Fruit fly (Drosophila melanogaster) whole organism, embryonic: ENCODE results near the gene Atg5.
A peak's percentile ranks its signal among the peaks of the same experiment; 100 is the strongest.

Source experiments
- Abd-B ChIP-seq: fragments of 200-800 bp; sonication (Bioruptor generic); optimal IDR thresholded peaks from 2 replicates; lab custom pipeline; 2018; ENCODE audit warnings: missing biosample characterization, mild to moderate bottlenecking, missing genetic modification characterization, moderate library complexity
- Antp ChIP-seq: fragments of 200-800 bp; sonication (Bioruptor generic); optimal IDR thresholded peaks from 3 replicates; lab custom pipeline; 2016; ENCODE audit warnings: missing biosample characterization, missing genetic modification characterization
- CG10209 ChIP-seq: fragments of 200-800 bp; sonication (Bioruptor generic); optimal IDR thresholded peaks from 3 replicates; lab custom pipeline; 2017; ENCODE audit warnings: missing biosample characterization, mild to moderate bottlenecking, missing genetic modification characterization, missing genetic modification reagents
- CG10366 ChIP-seq: fragments of 200-800 bp; sonication (Bioruptor generic); IDR thresholded peaks from 2 replicates; pipeline ENCODE4 v1.3.6; 2022; ENCODE audit warnings: missing biosample characterization, missing genetic modification characterization
- CG10431 ChIP-seq: fragments of 200-800 bp; sonication (Bioruptor generic); optimal IDR thresholded peaks from 3 replicates; lab custom pipeline; 2018; ENCODE audit warnings: missing biosample characterization, mild to moderate bottlenecking, missing genetic modification characterization
- CG10959 ChIP-seq: fragments of 200-800 bp; sonication (Bioruptor generic); IDR thresholded peaks from 2 replicates; pipeline ENCODE4 v1.3.6; 2022; ENCODE audit warnings: missing biosample characterization, missing genetic modification characterization
- CG12744 ChIP-seq: fragments of 200-800 bp; sonication (Bioruptor generic); optimal IDR thresholded peaks from 2 replicates; lab custom pipeline; 2016; ENCODE audit warnings: missing biosample characterization, missing genetic modification characterization
- CG13123 ChIP-seq: fragments of 200-800 bp; sonication (Bioruptor generic); optimal IDR thresholded peaks from 2 replicates; lab custom pipeline; 2016; ENCODE audit warnings: missing biosample characterization, missing genetic modification characterization
- CG13775 ChIP-seq: fragments of 200-800 bp; sonication (Bioruptor generic); optimal IDR thresholded peaks from 3 replicates; lab custom pipeline; 2017; ENCODE audit warnings: missing biosample characterization, mild to moderate bottlenecking, missing genetic modification characterization
- CG14965 ChIP-seq: fragments of 200-800 bp; sonication (Bioruptor generic); optimal IDR thresholded peaks from 2 replicates; lab custom pipeline; 2016; ENCODE audit warnings: missing biosample characterization, missing genetic modification characterization, borderline replicate concordance
- CG18476 ChIP-seq: fragments of 200-800 bp; sonication (Bioruptor generic); optimal IDR thresholded peaks from 2 replicates; lab custom pipeline; 2016; ENCODE audit warnings: missing biosample characterization, mild to moderate bottlenecking, missing genetic modification characterization
- CG2129 ChIP-seq: fragments of 200-800 bp; sonication (Bioruptor generic); IDR thresholded peaks from 2 replicates; pipeline ENCODE4 v1.3.6; 2022; ENCODE audit warnings: missing biosample characterization, missing genetic modification characterization; ENCODE audit not compliant: partially characterized antibody
- CG2202 ChIP-seq: fragments of 200-800 bp; sonication (Bioruptor generic); optimal IDR thresholded peaks from 2 replicates; lab custom pipeline; 2018; ENCODE audit warnings: missing biosample characterization, mild to moderate bottlenecking, missing genetic modification characterization
- CG30431 ChIP-seq: fragments of 200-800 bp; sonication (Bioruptor generic); optimal IDR thresholded peaks from 2 replicates; lab custom pipeline; 2017; ENCODE audit warnings: missing biosample characterization, missing genetic modification characterization
- CG33213 ChIP-seq: fragments of 200-800 bp; sonication (Bioruptor generic); optimal IDR thresholded peaks from 3 replicates; lab custom pipeline; 2016; ENCODE audit warnings: missing biosample characterization, missing genetic modification characterization
- CG34224 ChIP-seq: fragments of 200-800 bp; sonication (Bioruptor generic); IDR thresholded peaks from 3 replicates; pipeline ENCODE4 v1.3.6; 2022; ENCODE audit warnings: missing biosample characterization, missing genetic modification characterization; ENCODE audit not compliant: partially characterized antibody
- CG3838 ChIP-seq: fragments of 200-800 bp; sonication (Bioruptor generic); optimal IDR thresholded peaks from 3 replicates; lab custom pipeline; 2016; ENCODE audit warnings: missing biosample characterization, missing genetic modification characterization
- CG6791 ChIP-seq: fragments of 200-800 bp; sonication (Bioruptor generic); IDR thresholded peaks from 3 replicates; pipeline ENCODE4 v1.3.6; 2022; ENCODE audit warnings: missing biosample characterization, missing genetic modification characterization; ENCODE audit not compliant: partially characterized antibody
- CG7987 ChIP-seq: fragments of 200-800 bp; sonication (Bioruptor generic); optimal IDR thresholded peaks from 2 replicates; lab custom pipeline; 2018; ENCODE audit warnings: missing biosample characterization, mild to moderate bottlenecking, missing genetic modification characterization, moderate library complexity
- CG8281 ChIP-seq: fragments of 200-800 bp; sonication (Bioruptor generic); optimal IDR thresholded peaks from 2 replicates; lab custom pipeline; 2018; ENCODE audit warnings: missing biosample characterization, mild to moderate bottlenecking, missing genetic modification characterization, moderate library complexity
- CTCF ChIP-seq: fragments of 200-800 bp; sonication (Bioruptor generic); optimal IDR thresholded peaks from 2 replicates; lab custom pipeline; 2017; ENCODE audit warnings: missing biosample characterization, mild to moderate bottlenecking, missing genetic modification characterization, moderate library complexity
- D19A ChIP-seq: fragments of 200-800 bp; optimal IDR thresholded peaks from 3 replicates; lab custom pipeline; 2019; ENCODE audit warnings: missing biosample characterization, mild to moderate bottlenecking, missing genetic modification characterization, moderate library complexity
- Ets65A ChIP-seq: fragments of 200-800 bp; sonication (Bioruptor generic); peaks from one replicate; lab custom pipeline; 2016; ENCODE audit warnings: missing biosample characterization, missing genetic modification characterization
- HHEX ChIP-seq: fragments of 200-800 bp; sonication (Bioruptor generic); optimal IDR thresholded peaks from 3 replicates; lab custom pipeline; 2017; ENCODE audit warnings: missing biosample characterization, mild to moderate bottlenecking, missing genetic modification characterization, missing genetic modification reagents
- HLH54F ChIP-seq: fragments of 200-800 bp; sonication (Bioruptor generic); optimal IDR thresholded peaks from 3 replicates; lab custom pipeline; 2016; ENCODE audit warnings: missing biosample characterization, missing genetic modification characterization
- HLHmδ ChIP-seq: fragments of 200-800 bp; sonication (Bioruptor generic); optimal IDR thresholded peaks from 2 replicates; lab custom pipeline; 2018; ENCODE audit warnings: missing biosample characterization, mild to moderate bottlenecking, missing genetic modification characterization, moderate library complexity
- Hey ChIP-seq: fragments of 200-800 bp; sonication (Bioruptor generic); optimal IDR thresholded peaks from 3 replicates; lab custom pipeline; 2018; ENCODE audit warnings: missing biosample characterization, mild to moderate bottlenecking, missing genetic modification characterization
- Hr39 ChIP-seq: fragments of >200 bp; optimal IDR thresholded peaks from 2 replicates; lab custom pipeline; 2017
- Med ChIP-seq: fragments of 200-800 bp; sonication (Bioruptor generic); peaks from one replicate; lab custom pipeline; 2016; ENCODE audit warnings: missing biosample characterization, missing genetic modification characterization, mild to moderate bottlenecking, inconsistent platforms, moderate library complexity
- Poxn ChIP-seq: fragments of 200-800 bp; sonication (Bioruptor generic); IDR thresholded peaks from 2 replicates; pipeline ENCODE4 v1.3.6; 2022; ENCODE audit warnings: missing biosample characterization, missing genetic modification characterization
- Ravus ChIP-seq: fragments of 200-800 bp; sonication (Bioruptor generic); IDR thresholded peaks from 2 replicates; pipeline ENCODE4 v1.3.6; 2022; ENCODE audit warnings: missing biosample characterization, missing genetic modification characterization
- Rx ChIP-seq: fragments of 200-800 bp; sonication (Bioruptor generic); IDR thresholded peaks from 2 replicates; pipeline ENCODE4 v1.3.6; 2022; ENCODE audit warnings: missing biosample characterization, missing genetic modification characterization
- Stat92E ChIP-seq, 3 experiments: fragments of >200 bp in 2 of 3; fragments of 200-800 bp in 1 of 3; sonication (Bioruptor generic) in 1 of 3; optimal IDR thresholded peaks; 2 replicates each; lab custom pipeline; 2017 to 2019; ENCODE audit warnings: missing biosample characterization in 3 of 3, missing genetic modification characterization in 3 of 3, mild to moderate bottlenecking in 1 of 3, moderate library complexity in 1 of 3
- Usf ChIP-seq: fragments of 200-800 bp; sonication (Bioruptor generic); optimal IDR thresholded peaks from 2 replicates; lab custom pipeline; 2017; ENCODE audit warnings: missing genotype, missing biosample characterization, missing genetic modification characterization
- Xrp1 ChIP-seq: fragments of 200-800 bp; sonication (Bioruptor generic); IDR thresholded peaks from 2 replicates; pipeline ENCODE4 v1.3.6; 2022; ENCODE audit warnings: missing biosample characterization, missing genetic modification characterization
- al ChIP-seq: fragments of 200-800 bp; sonication (Bioruptor generic); IDR thresholded peaks from 2 replicates; pipeline ENCODE4 v1.3.6; 2022; ENCODE audit warnings: missing biosample characterization, missing genetic modification characterization
- br ChIP-seq: fragments of >200 bp; optimal IDR thresholded peaks from 2 replicates; lab custom pipeline; 2017
- caup ChIP-seq: fragments of 200-800 bp; sonication (Bioruptor generic); optimal IDR thresholded peaks from 3 replicates; lab custom pipeline; 2017; ENCODE audit warnings: missing biosample characterization, mild to moderate bottlenecking, missing genetic modification characterization, moderate library complexity; ENCODE audit not compliant: severe bottlenecking
- crol ChIP-seq: fragments of 200-800 bp; sonication (Bioruptor generic); IDR thresholded peaks from 2 replicates; pipeline ENCODE4 v1.3.6; 2022; ENCODE audit warnings: missing biosample characterization, missing genetic modification characterization
- exex ChIP-seq: fragments of 200-800 bp; sonication (Bioruptor generic); optimal IDR thresholded peaks from 4 replicates; lab custom pipeline; 2018; ENCODE audit warnings: missing biosample characterization, mild to moderate bottlenecking, missing genetic modification characterization, moderate library complexity
- fd102C ChIP-seq: fragments of 200-800 bp; sonication (Bioruptor generic); optimal IDR thresholded peaks from 2 replicates; lab custom pipeline; 2018; ENCODE audit warnings: missing biosample characterization, mild to moderate bottlenecking, missing genetic modification characterization, moderate library complexity
- gce ChIP-seq: fragments of 200-800 bp; sonication (Bioruptor generic); IDR thresholded peaks from 3 replicates; pipeline ENCODE4 v1.3.6; 2022; ENCODE audit warnings: missing biosample characterization, missing genetic modification characterization
- grn ChIP-seq: fragments of 200-800 bp; sonication (Bioruptor generic); optimal IDR thresholded peaks from 3 replicates; lab custom pipeline; 2017; ENCODE audit warnings: missing biosample characterization, missing genetic modification characterization
- jing ChIP-seq: fragments of 200-800 bp; sonication (Bioruptor generic); optimal IDR thresholded peaks from 2 replicates; lab custom pipeline; 2018; ENCODE audit warnings: missing biosample characterization, mild to moderate bottlenecking, missing genetic modification characterization
- knrl ChIP-seq: fragments of 200-800 bp; sonication (Bioruptor generic); IDR thresholded peaks from 3 replicates; pipeline ENCODE4 v1.3.6; 2022; ENCODE audit warnings: missing biosample characterization, missing genetic modification characterization; ENCODE audit not compliant: partially characterized antibody
- pb ChIP-seq: fragments of 200-800 bp; sonication (Bioruptor generic); optimal IDR thresholded peaks from 3 replicates; lab custom pipeline; 2016; ENCODE audit warnings: missing biosample characterization, missing genetic modification characterization
- psq ChIP-seq: fragments of 200-800 bp; sonication (Bioruptor generic); optimal IDR thresholded peaks from 2 replicates; lab custom pipeline; 2017; ENCODE audit warnings: missing biosample characterization, missing genetic modification characterization
- scrt ChIP-seq: fragments of 200-800 bp; sonication (Bioruptor generic); optimal IDR thresholded peaks from 2 replicates; lab custom pipeline; 2018; ENCODE audit warnings: missing biosample characterization, mild to moderate bottlenecking, missing genetic modification characterization, moderate library complexity
- shn ChIP-seq: fragments of 200-800 bp; sonication (Bioruptor generic); optimal IDR thresholded peaks from 3 replicates; lab custom pipeline; 2016; ENCODE audit warnings: missing biosample characterization, missing genetic modification characterization
- z ChIP-seq: fragments of 200-800 bp; sonication (Bioruptor generic); IDR thresholded peaks from 3 replicates; pipeline ENCODE4 v1.3.6; 2022; ENCODE audit warnings: missing biosample characterization, missing genetic modification characterization

Atg5 gene

dm6 chrX:7293133-7293873, 30.3 kb downstream of the Atg5 start (continued):
- TF ChIP-seq CG10366 (GFP tag; lab: Robert Waterston, UW) = peak; percentile 84
- peak; percentile 68 for TF ChIP-seq Usf (GFP tag; lab: Kevin White, UChicago)
- TF ChIP-seq fd102C (GFP tag; lab: Kevin White, UChicago) = peak; percentile 64
- TF ChIP-seq Hey (tag; lab: Kevin White, UChicago) = no peak
- peak; percentile 84 for TF ChIP-seq gce
- no peak for TF ChIP-seq br (lab: Kevin White, UChicago)
- TF ChIP-seq HLH54F (GFP tag; lab: Kevin White, UChicago) = peak; percentile 36
- no peak for TF ChIP-seq grn (GFP tag; lab: Kevin White, UChicago)
- TF ChIP-seq CG14965 (GFP tag; lab: Kevin White, UChicago) = peak; percentile 41
- peak; percentile 4 for TF ChIP-seq CTCF (GFP tag; lab: Kevin White, UChicago)
- peak; percentile 20 for TF ChIP-seq CG3838 (GFP tag; lab: Kevin White, UChicago)
- peak; percentile 86 for TF ChIP-seq Abd-B (GFP tag; lab: Kevin White, UChicago)
- TF ChIP-seq Rx (GFP tag; lab: Robert Waterston, UW) = peak; percentile 88
- TF ChIP-seq HHEX = peak; percentile 64
- TF ChIP-seq Hr39 (lab: Kevin White, UChicago) = no peak
- peak; percentile 63 for TF ChIP-seq CG12744 (GFP tag; lab: Kevin White, UChicago)
- peak; percentile 29 for TF ChIP-seq Ravus (GFP tag; lab: Robert Waterston, UW)
- TF ChIP-seq CG30431 (GFP tag; lab: Kevin White, UChicago) = peak; percentile 90
- TF ChIP-seq psq (GFP tag; lab: Kevin White, UChicago) = no peak
- TF ChIP-seq Poxn (GFP tag; lab: Robert Waterston, UW) = no peak
- TF ChIP-seq CG10431 (GFP tag; lab: Kevin White, UChicago) = peak; percentile 25
- TF ChIP-seq CG10959 = peak; percentile 85
- TF ChIP-seq shn = peak; percentile 83
- peak; percentile 83 for TF ChIP-seq Antp (GFP tag; lab: Kevin White, UChicago)
- TF ChIP-seq Ets65A (GFP tag; lab: Kevin White, UChicago) = peak; percentile 98
- TF ChIP-seq caup (GFP tag; lab: Kevin White, UChicago) = peak; percentile 23
- peak; percentile 48 for TF ChIP-seq CG18476 (GFP tag; lab: Kevin White, UChicago)
- peak; percentile 72 for TF ChIP-seq D19A (tag; lab: Kevin White, UChicago)
- no peak for TF ChIP-seq exex (tag; lab: Kevin White, UChicago)
- peak; percentile 83 for TF ChIP-seq z (GFP tag; lab: Robert Waterston, UW)
- peak; percentile 30 for TF ChIP-seq crol
- peak; percentile 68 for TF ChIP-seq CG8281 (tag; lab: Kevin White, UChicago)
- peak; percentile 63 for TF ChIP-seq CG13123 (GFP tag; lab: Kevin White, UChicago)
- no peak for TF ChIP-seq Stat92E (GFP tag; optimal IDR thresholded peaks at IDR 0.05; lab: Kevin White, UChicago)
- TF ChIP-seq scrt = peak; percentile 44
- peak; percentile 95 for TF ChIP-seq Med (GFP tag; lab: Kevin White, UChicago)
- no peak for TF ChIP-seq CG6791 (GFP tag; lab: Robert Waterston, UW)
- TF ChIP-seq CG2202 = peak; percentile 83
- peak; percentile 71 for TF ChIP-seq pb
- no peak for TF ChIP-seq knrl
- peak; percentile 89 for TF ChIP-seq jing (GFP tag; lab: Kevin White, UChicago)
- TF ChIP-seq HLHmδ (GFP tag; lab: Kevin White, UChicago) = no peak
- TF ChIP-seq CG10209 (GFP tag; lab: Kevin White, UChicago) = peak; percentile 74
- TF ChIP-seq CG2129 = no peak
- TF ChIP-seq CG13775 (GFP tag; lab: Kevin White, UChicago) = peak; percentile 59
- 0 out of 2 replicates have a peak, but pooled peaks have one; percentile 11 for TF ChIP-seq al (GFP tag; lab: Robert Waterston, UW)
- TF ChIP-seq Xrp1 (GFP tag; lab: Robert Waterston, UW) = peak; percentile 96
- no peak for TF ChIP-seq CG34224
- peak; percentile 80 for TF ChIP-seq CG33213
- TF ChIP-seq CG7987 (GFP tag; lab: Kevin White, UChicago) = peak; percentile 45
